Worm (Caenorhabditis elegans): ENCODE measurements around the gene str-160.

- no peak for TF ChIP-seq elt-3 (tag; optimal IDR thresholded peaks at IDR 0.05)
- no peak for TF ChIP-seq snpc-4 (tag; optimal IDR thresholded peaks at IDR 0.05)
- TF ChIP-seq sea-2 (GFP tag; optimal IDR thresholded peaks at IDR 0.05) = no peak
- TF ChIP-seq nhr-11 (tag; optimal IDR thresholded peaks at IDR 0.05) = no peak
- TF ChIP-seq nhr-28 (tag; optimal IDR thresholded peaks at IDR 0.05) = no peak
- no peak for TF ChIP-seq R02D3.7 (tag; optimal IDR thresholded peaks at IDR 0.05)
- no peak for TF ChIP-seq aly-2 (tag; optimal IDR thresholded peaks at IDR 0.05)
- no peak for TF ChIP-seq nhr-43 (tag; optimal IDR thresholded peaks at IDR 0.05; ENCODE audit: poor library complexity, severe bottlenecking)
- TF ChIP-seq ceh-82 (tag; optimal IDR thresholded peaks at IDR 0.05) = no peak
Measured at ce11 chrV:1774874-1775589, 40.4 kb downstream of the str-160 start, which contains the start of gene F36H9.7.
